Worm (Caenorhabditis elegans) whole organism, young adult: ENCODE data around the gene sra-9.

Experiments
- rec-8 ChIP-seq, 2 experiments: sonication (generic microtip); optimal IDR thresholded peaks; 2 replicates each; lab custom pipeline; 2016; ENCODE audit warnings: mild to moderate bottlenecking in 2 of 2, missing genetic modification characterization in 2 of 2, missing genetic modification reagents in 2 of 2, missing genotype in 2 of 2, missing biosample characterization in 1 of 2, missing compliant biosample characterization in 1 of 2, moderate library complexity in 1 of 2
- sdz-38 ChIP-seq: sonication (generic microtip); optimal IDR thresholded peaks from 2 replicates; lab custom pipeline; 2016; ENCODE audit warnings: missing genotype, missing genetic modification characterization, missing compliant biosample characterization

DNA sequence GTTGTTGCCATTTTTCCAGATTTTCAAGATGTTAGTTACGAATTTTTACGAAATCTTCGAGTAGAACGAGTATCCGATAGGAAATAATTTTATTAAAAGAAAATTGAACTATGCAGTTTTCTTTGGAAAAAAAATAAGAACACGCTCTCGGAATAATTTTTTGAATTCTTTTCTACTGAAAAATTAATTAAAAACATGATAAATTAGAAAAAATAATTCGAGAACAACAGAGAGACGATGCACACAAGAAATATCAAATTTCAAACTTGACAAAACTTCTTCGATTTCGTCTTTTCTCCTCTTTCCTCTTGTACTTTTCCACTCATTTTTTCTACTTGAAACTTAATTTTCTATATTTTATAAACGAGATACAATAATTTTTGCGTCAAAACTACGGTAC lies 27.8 kb downstream of the sra-9 start, which contains the start of gene F35H8.4:
- no peak for TF ChIP-seq rec-8 (tag; optimal IDR thresholded peaks at IDR 0.05; lab: Kevin White, UChicago)
- no peak for TF ChIP-seq sdz-38 (tag; lab: Kevin White, UChicago)
